Fruit fly (Drosophila melanogaster) Kc167 (cell line): ENCODE results near the gene CG10019.

Experiments
- Myc ChIP-seq: fragments of >200 bp; optimal IDR thresholded peaks from 2 replicates; lab custom pipeline; 2017; ENCODE audit warnings: missing external identifiers
- h ChIP-seq: fragments of >200 bp; optimal IDR thresholded peaks from 3 replicates; lab custom pipeline; 2018; ENCODE audit warnings: missing external identifiers
- insv ChIP-seq: fragments of >200 bp; optimal IDR thresholded peaks from 3 replicates; lab custom pipeline; 2018; ENCODE audit warnings: missing external identifiers
- psq ChIP-seq: fragments of >200 bp; optimal IDR thresholded peaks from 2 replicates; lab custom pipeline; 2017; ENCODE audit warnings: missing external identifiers
- ttk ChIP-seq: sonication (Bioruptor generic); optimal IDR thresholded peaks from 2 replicates; lab custom pipeline; 2017; ENCODE audit warnings: missing external identifiers

dm6 chr2L:3692466-3692865 lies 37.8 kb upstream of the CG10019 start, which contains the start of gene CG16704:
- no peak for TF ChIP-seq psq (lab: Kevin White, UChicago)
- TF ChIP-seq h (lab: Kevin White, UChicago), result no peak
- TF ChIP-seq insv (lab: Kevin White, UChicago), result no peak
- no peak for TF ChIP-seq ttk (lab: Kevin White, UChicago)
- TF ChIP-seq Myc (lab: Kevin White, UChicago), result no peak
